Fruit fly (Drosophila melanogaster) whole organism, embryonic: ENCODE measurements around the gene CG33267.
A peak's percentile ranks its signal among the peaks of the same experiment; 100 is the strongest.

Source experiments
- CG11696 ChIP-seq: fragments of 200-800 bp; sonication (Bioruptor generic); IDR thresholded peaks from 2 replicates; pipeline ENCODE4 v1.3.6; 2022; ENCODE audit warnings: missing biosample characterization, missing genetic modification characterization
- CG14050 ChIP-seq: fragments of 200-800 bp; sonication (Bioruptor generic); IDR thresholded peaks from 3 replicates; pipeline ENCODE4 v1.3.6; 2022; ENCODE audit warnings: missing biosample characterization, missing genetic modification characterization
- CG15011 ChIP-seq: fragments of 200-800 bp; sonication (Bioruptor generic); optimal IDR thresholded peaks from 3 replicates; lab custom pipeline; 2018; ENCODE audit warnings: missing biosample characterization, mild to moderate bottlenecking, missing genetic modification characterization
- CG18599 ChIP-seq: fragments of 200-800 bp; sonication (Bioruptor generic); optimal IDR thresholded peaks from 3 replicates; lab custom pipeline; 2017; ENCODE audit warnings: missing biosample characterization, missing genetic modification characterization, mild to moderate bottlenecking, moderate library complexity, missing genetic modification reagents
- CG18619 ChIP-seq: fragments of 200-800 bp; sonication (Bioruptor generic); optimal IDR thresholded peaks from 3 replicates; lab custom pipeline; 2017; ENCODE audit warnings: missing biosample characterization, mild to moderate bottlenecking, missing genetic modification characterization
- CG3163 ChIP-seq: fragments of 200-800 bp; sonication (Bioruptor generic); optimal IDR thresholded peaks from 3 replicates; lab custom pipeline; 2016; ENCODE audit warnings: missing biosample characterization, missing genetic modification characterization
- CG32532 ChIP-seq: fragments of 200-800 bp; sonication (Bioruptor generic); IDR thresholded peaks from 2 replicates; pipeline ENCODE4 v1.3.6; 2022; ENCODE audit warnings: missing biosample characterization, missing genetic modification characterization
- CG3281 ChIP-seq: fragments of 200-800 bp; sonication (Bioruptor generic); optimal IDR thresholded peaks from 3 replicates; lab custom pipeline; 2017; ENCODE audit warnings: missing biosample characterization, mild to moderate bottlenecking, missing genetic modification characterization
- CG34422 ChIP-seq: fragments of 200-800 bp; sonication (Bioruptor generic); IDR thresholded peaks from 3 replicates; pipeline ENCODE4 v1.3.6; 2022; ENCODE audit warnings: missing biosample characterization, missing genetic modification characterization
- CG4360 ChIP-seq: fragments of 200-800 bp; sonication (Bioruptor generic); IDR thresholded peaks from 2 replicates; pipeline ENCODE4 v1.3.6; 2022; ENCODE audit warnings: missing biosample characterization, missing genetic modification characterization
- CG4617 ChIP-seq: fragments of 200-800 bp; sonication (Bioruptor generic); optimal IDR thresholded peaks from 3 replicates; lab custom pipeline; 2016; ENCODE audit warnings: missing biosample characterization, missing genetic modification characterization, borderline replicate concordance
- CG6689 ChIP-seq: fragments of 200-800 bp; sonication (Bioruptor generic); IDR thresholded peaks from 2 replicates; pipeline ENCODE4 v1.3.6; 2022; ENCODE audit warnings: missing biosample characterization, missing genetic modification characterization
- CG7786 ChIP-seq: fragments of 200-800 bp; sonication (Bioruptor generic); optimal IDR thresholded peaks from 2 replicates; lab custom pipeline; 2016; ENCODE audit warnings: missing biosample characterization, missing genetic modification characterization
- CG9609 ChIP-seq: fragments of 200-800 bp; sonication (Bioruptor generic); optimal IDR thresholded peaks from 3 replicates; lab custom pipeline; 2016; ENCODE audit warnings: missing biosample characterization, missing genetic modification characterization
- D19B ChIP-seq: fragments of 200-800 bp; sonication (Bioruptor generic); optimal IDR thresholded peaks from 2 replicates; lab custom pipeline; 2017; ENCODE audit warnings: missing biosample characterization, mild to moderate bottlenecking, missing genetic modification characterization
- Deaf1 ChIP-seq: fragments of 200-800 bp; optimal IDR thresholded peaks from 3 replicates; lab custom pipeline; 2019; ENCODE audit warnings: missing biosample characterization, mild to moderate bottlenecking, missing genetic modification characterization, moderate library complexity
- Ets65A ChIP-seq: fragments of 200-800 bp; sonication (Bioruptor generic); peaks from one replicate; lab custom pipeline; 2016; ENCODE audit warnings: missing biosample characterization, missing genetic modification characterization
- HLH54F ChIP-seq: fragments of 200-800 bp; sonication (Bioruptor generic); optimal IDR thresholded peaks from 3 replicates; lab custom pipeline; 2016; ENCODE audit warnings: missing biosample characterization, missing genetic modification characterization
- Meics ChIP-seq: fragments of 200-800 bp; sonication (Bioruptor generic); optimal IDR thresholded peaks from 2 replicates; lab custom pipeline; 2017; ENCODE audit warnings: missing biosample characterization, mild to moderate bottlenecking, missing genetic modification characterization
- Trl ChIP-seq, 3 experiments: fragments of >200 bp in 2 of 3; fragments of 200-800 bp in 1 of 3; sonication (Bioruptor generic) in 1 of 3; optimal IDR thresholded peaks; 2 replicates in 1 of 3; 3 replicates in 2 of 3; lab custom pipeline; 2016 to 2017; ENCODE audit warnings: missing biosample characterization in 1 of 3, missing genetic modification characterization in 1 of 3
- abd-A ChIP-seq: fragments of 200-800 bp; sonication (Bioruptor generic); optimal IDR thresholded peaks from 3 replicates; lab custom pipeline; 2019; ENCODE audit warnings: missing biosample characterization, mild to moderate bottlenecking, missing genetic modification characterization, moderate library complexity
- cg ChIP-seq: fragments of 200-800 bp; sonication (Bioruptor generic); optimal IDR thresholded peaks from 3 replicates; lab custom pipeline; 2019; ENCODE audit warnings: missing biosample characterization, mild to moderate bottlenecking, missing genetic modification characterization, moderate library complexity
- chinmo ChIP-seq: fragments of 200-800 bp; sonication (Bioruptor generic); IDR thresholded peaks from 4 replicates; pipeline ENCODE4 v1.3.6; 2022; ENCODE audit warnings: missing biosample characterization, missing genetic modification characterization; ENCODE audit not compliant: partially characterized antibody
- ci ChIP-seq: fragments of 200-800 bp; sonication (Bioruptor generic); IDR thresholded peaks from 3 replicates; pipeline ENCODE4 v1.3.6; 2022; ENCODE audit warnings: missing biosample characterization, missing genetic modification characterization
- crc ChIP-seq: fragments of 200-800 bp; sonication (Bioruptor generic); optimal IDR thresholded peaks from 2 replicates; lab custom pipeline; 2016; ENCODE audit warnings: missing biosample characterization, missing genetic modification characterization
- crol ChIP-seq: fragments of 200-800 bp; sonication (Bioruptor generic); IDR thresholded peaks from 2 replicates; pipeline ENCODE4 v1.3.6; 2022; ENCODE audit warnings: missing biosample characterization, missing genetic modification characterization
- gce ChIP-seq: fragments of 200-800 bp; sonication (Bioruptor generic); IDR thresholded peaks from 3 replicates; pipeline ENCODE4 v1.3.6; 2022; ENCODE audit warnings: missing biosample characterization, missing genetic modification characterization
- hb ChIP-seq: fragments of 200-800 bp; sonication (Bioruptor generic); IDR thresholded peaks from 3 replicates; pipeline ENCODE4 v1.3.6; 2022; ENCODE audit warnings: missing biosample characterization, missing genetic modification characterization; ENCODE audit not compliant: partially characterized antibody
- ken ChIP-seq: fragments of 200-800 bp; sonication (Bioruptor generic); IDR thresholded peaks from 3 replicates; pipeline ENCODE4 v1.3.6; 2022; ENCODE audit warnings: missing biosample characterization, missing genetic modification characterization
- mirr ChIP-seq: fragments of 200-800 bp; sonication (Bioruptor generic); optimal IDR thresholded peaks from 3 replicates; lab custom pipeline; 2018; ENCODE audit warnings: missing biosample characterization, mild to moderate bottlenecking, missing genetic modification characterization
- nmo ChIP-seq: fragments of 200-800 bp; sonication (Bioruptor generic); optimal IDR thresholded peaks from 2 replicates; lab custom pipeline; 2018; ENCODE audit warnings: missing biosample characterization, mild to moderate bottlenecking, missing genetic modification characterization, moderate library complexity
- otp ChIP-seq: fragments of 200-800 bp; sonication (Bioruptor generic); IDR thresholded peaks from 3 replicates; pipeline ENCODE4, ENCODE4 v1.3.6; 2022; ENCODE audit warnings: missing biosample characterization, missing genetic modification characterization
- pb ChIP-seq: fragments of 200-800 bp; sonication (Bioruptor generic); optimal IDR thresholded peaks from 3 replicates; lab custom pipeline; 2016; ENCODE audit warnings: missing biosample characterization, missing genetic modification characterization
- peb ChIP-seq: fragments of 200-800 bp; sonication (Bioruptor generic); IDR thresholded peaks from 2 replicates; pipeline ENCODE4 v1.3.6; 2022; ENCODE audit warnings: missing biosample characterization, missing genetic modification characterization
- sens ChIP-seq: fragments of 200-800 bp; sonication (Bioruptor generic); peaks from one replicate; lab custom pipeline; 2016; ENCODE audit warnings: missing biosample characterization, missing genetic modification characterization
- zen2 ChIP-seq: fragments of 200-800 bp; sonication (Bioruptor generic); IDR thresholded peaks from 3 replicates; pipeline ENCODE4 v1.3.6; 2022; ENCODE audit warnings: missing biosample characterization, missing genetic modification characterization; ENCODE audit not compliant: partially characterized antibody

The CG33267 gene

DNA sequence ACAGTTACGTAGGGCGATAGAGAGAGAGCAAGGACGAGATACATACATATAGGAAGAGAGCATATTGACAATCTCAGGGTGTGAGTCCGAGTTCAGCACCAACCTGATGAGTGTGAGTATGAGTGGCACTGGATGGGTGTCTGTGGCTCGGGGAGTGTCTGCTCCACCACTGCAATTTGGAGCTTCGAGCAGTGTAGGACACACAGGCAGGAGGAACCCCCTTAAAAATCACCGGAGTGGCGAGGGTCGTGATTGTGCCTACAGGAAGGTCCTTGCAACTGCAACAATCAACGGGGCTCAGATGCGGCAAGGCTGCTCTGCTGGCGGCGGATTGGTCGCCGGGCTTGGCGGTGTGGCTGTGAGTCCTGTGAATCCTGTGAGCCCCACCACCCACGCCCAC, 27.5 kb downstream of the CG33267 start:
- TF ChIP-seq D19B (GFP tag; lab: Kevin White, UChicago) (no peak), Trl (optimal IDR thresholded peaks at IDR 0.05; lab: Kevin White, UChicago) (peak; percentile 15 to 22), Trl (GFP tag; optimal IDR thresholded peaks at IDR 0.05; lab: Kevin White, UChicago) (no peak)

DNA sequence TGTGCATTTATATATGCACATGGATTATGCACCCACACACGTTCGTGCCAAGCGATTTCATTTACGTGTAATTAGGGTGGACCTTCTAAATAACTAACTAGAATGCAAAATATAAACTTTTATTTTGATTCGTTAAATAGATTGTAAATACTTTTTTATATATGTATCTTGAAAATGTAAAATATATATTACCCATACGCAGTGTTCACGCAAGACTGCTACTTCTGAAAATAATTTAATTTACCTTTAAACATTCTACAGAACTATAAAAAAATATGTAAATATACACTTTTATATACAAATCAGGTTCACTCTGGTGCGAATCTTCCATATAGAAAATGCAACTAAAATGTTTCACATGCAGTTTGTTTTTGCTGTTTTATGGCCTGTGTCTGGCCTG, 29.5 kb downstream of the CG33267 start:
- TF ChIP-seq ci (GFP tag; lab: Robert Waterston, UW) (no peak), CG4360 (GFP tag; lab: Robert Waterston, UW) (no peak), otp (GFP tag; lab: Robert Waterston, UW) (no peak), CG3281 (GFP tag; lab: Kevin White, UChicago) (no peak), CG9609 (GFP tag; lab: Kevin White, UChicago) (no peak), CG4617 (GFP tag; lab: Kevin White, UChicago) (no peak), CG18619 (GFP tag; lab: Kevin White, UChicago) (no peak), nmo (GFP tag; lab: Kevin White, UChicago) (no peak), zen2 (GFP tag; lab: Robert Waterston, UW) (no peak), HLH54F (GFP tag; lab: Kevin White, UChicago) (no peak), peb (GFP tag; lab: Robert Waterston, UW) (no peak), mirr (GFP tag; lab: Kevin White, UChicago) (no peak), CG6689 (GFP tag; lab: Robert Waterston, UW) (no peak)

DNA sequence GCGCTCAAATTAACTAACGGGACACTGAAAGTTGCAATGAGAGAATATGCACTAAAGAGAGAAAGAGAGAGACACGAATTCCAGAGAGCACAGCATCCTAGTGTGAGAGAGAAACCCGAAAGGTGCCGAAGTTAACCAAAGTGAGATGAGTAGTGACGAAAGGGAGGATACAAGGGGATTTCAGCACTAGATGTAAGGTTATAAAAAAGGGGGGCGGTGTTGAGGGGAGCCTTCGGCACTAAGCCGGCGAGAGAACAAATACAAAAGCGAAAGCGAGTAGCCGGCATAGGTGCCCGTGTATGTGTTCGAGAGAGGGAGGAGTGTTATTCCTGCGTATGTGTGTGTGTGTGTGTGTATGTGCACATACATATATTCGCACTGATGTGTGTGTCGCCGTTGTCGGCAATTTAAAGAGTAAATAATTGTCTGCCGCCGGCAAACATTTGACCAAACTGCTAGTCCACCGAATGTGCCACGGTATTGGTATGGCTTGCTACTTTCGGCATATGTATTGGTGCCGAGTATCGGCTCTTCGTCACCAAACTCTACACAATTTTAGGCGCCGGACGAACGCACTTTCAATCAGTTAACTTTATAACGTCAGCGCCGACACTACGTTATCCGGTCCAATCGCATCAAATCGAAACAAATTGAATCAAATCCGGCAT, 32.4 kb downstream of the CG33267 start, which contains the start of gene CG7368:
CG7368 (plus strand) TSS at position 618 of the 668 bp plus-strand sequence.
- TF ChIP-seq CG14050 (GFP tag; lab: Robert Waterston, UW) (no peak), pb (GFP tag; lab: Kevin White, UChicago) (no peak), CG11696 (no peak), CG7786 (GFP tag; lab: Kevin White, UChicago) (no peak), Ets65A (GFP tag; lab: Kevin White, UChicago) (peak; percentile 43), CG34422 (peak; percentile 41; the same call in 1 of the 3 replicates), chinmo (GFP tag; lab: Robert Waterston, UW) (peak; percentile 58; the same call in 1 of the 4 replicates), crol (GFP tag; lab: Robert Waterston, UW) (peak; percentile 83), CG18599 (GFP tag; lab: Kevin White, UChicago) (no peak), gce (no peak), CG3163 (GFP tag; lab: Kevin White, UChicago) (peak; percentile 19), CG32532 (no peak), CG15011 (GFP tag; lab: Kevin White, UChicago) (no peak), Deaf1 (tag; lab: Kevin White, UChicago) (peak; percentile 96), hb (GFP tag; lab: Robert Waterston, UW) (peak; percentile 34; the same call in 1 of the 3 replicates), Meics (GFP tag; lab: Kevin White, UChicago) (peak; percentile 79), crc (GFP tag; lab: Kevin White, UChicago) (no peak), abd-A (tag; lab: Kevin White, UChicago) (peak; percentile 47), cg (peak; percentile 30), Trl (optimal IDR thresholded peaks at IDR 0.05; lab: Kevin White, UChicago) (peak; percentile 36 to 71), Trl (GFP tag; optimal IDR thresholded peaks at IDR 0.05; lab: Kevin White, UChicago) (no peak), sens (GFP tag; lab: Kevin White, UChicago) (peak; percentile 24), ken (no peak)
